Fruit fly (Drosophila melanogaster): ENCODE data around the gene cal1.

Gene cal1

DNA sequence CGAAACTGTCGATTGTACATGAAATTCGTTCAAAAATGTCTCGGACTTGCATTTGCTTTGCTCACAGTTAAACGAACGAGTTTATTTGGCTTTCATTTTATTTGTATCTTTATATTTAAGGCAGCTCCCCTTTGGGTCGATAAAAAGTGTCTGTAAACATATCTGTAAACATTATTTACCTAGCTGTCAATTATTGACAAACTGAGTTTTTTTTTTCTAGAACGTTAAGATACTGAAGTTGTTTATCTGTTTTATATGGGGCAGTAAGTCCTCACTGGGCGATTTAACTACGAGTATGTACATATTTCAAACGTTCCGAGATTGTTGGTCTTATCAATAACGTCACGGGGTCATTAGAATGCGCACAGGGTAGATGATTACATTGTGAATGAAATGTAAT is 27.6 kb downstream of the cal1 start (continued):
- peak; percentile 46 for TF ChIP-seq unpg (GFP tag; optimal IDR thresholded peaks at IDR 0.05)
- no peak for TF ChIP-seq Mad (GFP tag; optimal IDR thresholded peaks at IDR 0.05)
- peak; percentile 77 for TF ChIP-seq sqz (GFP tag; optimal IDR thresholded peaks at IDR 0.05)
- peak; percentile 17 for TF ChIP-seq eyg (GFP tag; optimal IDR thresholded peaks at IDR 0.05)
- peak; percentile 40 for TF ChIP-seq CG2712 (tag; optimal IDR thresholded peaks at IDR 0.05)
- peak; percentile 10 for TF ChIP-seq pros (GFP tag; optimal IDR thresholded peaks at IDR 0.05)
- TF ChIP-seq CG4730 (GFP tag; IDR thresholded peaks at IDR 0.05), result no peak
- TF ChIP-seq CG2875 (GFP tag; optimal IDR thresholded peaks at IDR 0.05), result peak; percentile 37
- TF ChIP-seq grn (GFP tag; optimal IDR thresholded peaks at IDR 0.05), result peak; percentile 45
- TF ChIP-seq slbo (GFP tag; IDR thresholded peaks at IDR 0.05), result no peak
- TF ChIP-seq ase (GFP tag; IDR thresholded peaks at IDR 0.05), result no peak
- TF ChIP-seq MTF-1 (GFP tag; optimal IDR thresholded peaks at IDR 0.05; ENCODE audit: borderline replicate concordance), result peak; percentile 17
- TF ChIP-seq CG7987 (GFP tag; optimal IDR thresholded peaks at IDR 0.05), result peak; percentile 4
- no peak for TF ChIP-seq Camta (GFP tag; optimal IDR thresholded peaks at IDR 0.05)
- peak; percentile 62 for TF ChIP-seq kni (GFP tag; optimal IDR thresholded peaks at IDR 0.05)
- TF ChIP-seq CG1233 (GFP tag; optimal IDR thresholded peaks at IDR 0.05), result peak; percentile 20
- TF ChIP-seq caup (GFP tag; optimal IDR thresholded peaks at IDR 0.05; ENCODE audit: severe bottlenecking), result peak; percentile 51
- no peak for TF ChIP-seq CG14965 (GFP tag; optimal IDR thresholded peaks at IDR 0.05; ENCODE audit: borderline replicate concordance)
- TF ChIP-seq CG10431 (GFP tag; optimal IDR thresholded peaks at IDR 0.05), result peak; percentile 32
- TF ChIP-seq sug (tag; optimal IDR thresholded peaks at IDR 0.05), result peak; percentile 48
- TF ChIP-seq vvl (GFP tag; IDR thresholded peaks at IDR 0.05), result no peak
- TF ChIP-seq E2f1 (GFP tag; IDR thresholded peaks at IDR 0.05), result no peak
- TF ChIP-seq Sry-δ (GFP tag; optimal IDR thresholded peaks at IDR 0.05), result no peak
- TF ChIP-seq CG8290 (GFP tag; optimal IDR thresholded peaks at IDR 0.05), result no peak
- TF ChIP-seq CG8290 (tag; optimal IDR thresholded peaks at IDR 0.05), result no peak
- no peak for TF ChIP-seq Optix (GFP tag; IDR thresholded peaks at IDR 0.05)
- no peak for TF ChIP-seq toy (GFP tag; IDR thresholded peaks at IDR 0.05)
- TF ChIP-seq CG13424 (tag; optimal IDR thresholded peaks at IDR 0.05), result peak; percentile 22
- TF ChIP-seq Dfd (GFP tag; optimal IDR thresholded peaks at IDR 0.05), result no peak
- no peak for TF ChIP-seq bcd (GFP tag; optimal IDR thresholded peaks at IDR 0.05)
- peak; percentile 31 for TF ChIP-seq CG6854 (GFP tag; optimal IDR thresholded peaks at IDR 0.05)
- peak; percentile 35 for TF ChIP-seq CG1529 (GFP tag; optimal IDR thresholded peaks at IDR 0.05)
- no peak for TF ChIP-seq ttk (GFP tag; IDR thresholded peaks at IDR 0.05)
- TF ChIP-seq CG4424 (GFP tag; optimal IDR thresholded peaks at IDR 0.05), result no peak
- TF ChIP-seq Hand (GFP tag; optimal IDR thresholded peaks at IDR 0.05), result no peak
- peak; percentile 25 for TF ChIP-seq CG11723 (GFP tag; optimal IDR thresholded peaks at IDR 0.05)
- no peak for TF ChIP-seq GATAe (GFP tag; conservative IDR thresholded peaks at IDR 0.05)
- TF ChIP-seq CG6813 (GFP tag; optimal IDR thresholded peaks at IDR 0.05), result peak; percentile 63
- TF ChIP-seq sob (GFP tag; IDR thresholded peaks at IDR 0.05), result no peak
- TF ChIP-seq prd (optimal IDR thresholded peaks at IDR 0.05), result no peak
- TF ChIP-seq prd (GFP tag; IDR thresholded peaks at IDR 0.05), result no peak
- no peak for TF ChIP-seq br (optimal IDR thresholded peaks at IDR 0.05)
- no peak for TF ChIP-seq gcm2 (GFP tag; optimal IDR thresholded peaks at IDR 0.05)
- TF ChIP-seq ERR (GFP tag; optimal IDR thresholded peaks at IDR 0.05), result no peak
- no peak for TF ChIP-seq Xbp1 (GFP tag; optimal IDR thresholded peaks at IDR 0.05)
- no peak for TF ChIP-seq CG12236 (GFP tag; optimal IDR thresholded peaks at IDR 0.05)
- TF ChIP-seq Jarid2 (GFP tag; optimal IDR thresholded peaks at IDR 0.05), result no peak
- TF ChIP-seq CG34224 (GFP tag; IDR thresholded peaks at IDR 0.05; ENCODE audit: partially characterized antibody), result no peak
- TF ChIP-seq hb (GFP tag; IDR thresholded peaks at IDR 0.05; ENCODE audit: partially characterized antibody), result no peak
- peak; percentile 15; the same call in 1 of the 3 replicates for TF ChIP-seq CG11695 (GFP tag; IDR thresholded peaks at IDR 0.05)
- no peak for TF ChIP-seq NfI (GFP tag; optimal IDR thresholded peaks at IDR 0.05)
- no peak for TF ChIP-seq Drgx (GFP tag; IDR thresholded peaks at IDR 0.05)

Measured in whole organism, embryonic.